Fruit fly (Drosophila melanogaster) whole organism, embryonic: ENCODE data around the gene CG7810.

ENCODE experiments used
- Antp ChIP-seq: fragments of 200-800 bp; sonication (Bioruptor generic); optimal IDR thresholded peaks from 3 replicates; lab custom pipeline; 2016; ENCODE audit warnings: missing biosample characterization, missing genetic modification characterization
- Atf6 ChIP-seq: fragments of 200-800 bp; sonication (Bioruptor generic); IDR thresholded peaks from 2 replicates; pipeline ENCODE4 v1.3.6; 2022; ENCODE audit warnings: missing biosample characterization, missing genetic modification characterization
- CG10654 ChIP-seq: fragments of 200-800 bp; sonication (Bioruptor generic); optimal IDR thresholded peaks from 2 replicates; lab custom pipeline; 2016; ENCODE audit warnings: missing biosample characterization, missing genetic modification characterization
- CG12071 ChIP-seq: fragments of 200-800 bp; sonication (Bioruptor generic); optimal IDR thresholded peaks from 3 replicates; lab custom pipeline; 2018; ENCODE audit warnings: missing biosample characterization, mild to moderate bottlenecking, missing genetic modification characterization
- CG12155 ChIP-seq: fragments of 200-800 bp; sonication (Bioruptor generic); optimal IDR thresholded peaks from 3 replicates; lab custom pipeline; 2016; ENCODE audit warnings: missing biosample characterization, missing genetic modification characterization
- CG12659 ChIP-seq: fragments of 200-800 bp; sonication (Bioruptor generic); optimal IDR thresholded peaks from 3 replicates; lab custom pipeline; 2017; ENCODE audit warnings: mild to moderate bottlenecking, missing biosample characterization, missing genetic modification reagents, missing genetic modification characterization
- CG13296 ChIP-seq: fragments of 200-800 bp; sonication (Bioruptor generic); optimal IDR thresholded peaks from 3 replicates; lab custom pipeline; 2018; ENCODE audit warnings: missing biosample characterization, mild to moderate bottlenecking, missing genetic modification characterization
- CG13424 ChIP-seq: fragments of 200-800 bp; sonication (Bioruptor generic); optimal IDR thresholded peaks from 2 replicates; lab custom pipeline; 2019; ENCODE audit warnings: missing biosample characterization, mild to moderate bottlenecking, missing genetic modification characterization, moderate library complexity
- CG16815 ChIP-seq: fragments of 200-800 bp; sonication (Bioruptor generic); optimal IDR thresholded peaks from 3 replicates; lab custom pipeline; 2017; ENCODE audit warnings: missing biosample characterization, mild to moderate bottlenecking, missing genetic modification characterization
- CG18262 ChIP-seq: fragments of 200-800 bp; optimal IDR thresholded peaks from 3 replicates; lab custom pipeline; 2019; ENCODE audit warnings: missing biosample characterization, mild to moderate bottlenecking, missing genetic modification characterization, moderate library complexity
- CG18599 ChIP-seq: fragments of 200-800 bp; sonication (Bioruptor generic); optimal IDR thresholded peaks from 3 replicates; lab custom pipeline; 2017; ENCODE audit warnings: missing biosample characterization, missing genetic modification characterization, mild to moderate bottlenecking, moderate library complexity, missing genetic modification reagents
- CG18619 ChIP-seq: fragments of 200-800 bp; sonication (Bioruptor generic); optimal IDR thresholded peaks from 3 replicates; lab custom pipeline; 2017; ENCODE audit warnings: missing biosample characterization, mild to moderate bottlenecking, missing genetic modification characterization
- CG18764 ChIP-seq: fragments of 200-800 bp; sonication (Bioruptor generic); optimal IDR thresholded peaks from 3 replicates; lab custom pipeline; 2016; ENCODE audit warnings: missing biosample characterization, missing genetic modification characterization
- CG2202 ChIP-seq: fragments of 200-800 bp; sonication (Bioruptor generic); optimal IDR thresholded peaks from 2 replicates; lab custom pipeline; 2018; ENCODE audit warnings: missing biosample characterization, mild to moderate bottlenecking, missing genetic modification characterization
- CG2678 ChIP-seq: fragments of 200-800 bp; sonication (Bioruptor generic); optimal IDR thresholded peaks from 3 replicates; lab custom pipeline; 2019; ENCODE audit warnings: missing biosample characterization, mild to moderate bottlenecking, missing genetic modification characterization, moderate library complexity
- CG31365 ChIP-seq: fragments of 200-800 bp; sonication (Bioruptor generic); optimal IDR thresholded peaks from 2 replicates; lab custom pipeline; 2018; ENCODE audit warnings: missing biosample characterization, mild to moderate bottlenecking, missing genetic modification characterization
- CG31388 ChIP-seq: fragments of 200-800 bp; sonication (Bioruptor generic); optimal IDR thresholded peaks from 2 replicates; lab custom pipeline; 2016; ENCODE audit warnings: missing biosample characterization, missing genetic modification characterization
- CG32767 ChIP-seq: fragments of 200-800 bp; sonication (Bioruptor generic); IDR thresholded peaks from 2 replicates; pipeline ENCODE4 v1.3.6; 2022; ENCODE audit warnings: missing biosample characterization, missing genetic modification characterization
- CG3407 ChIP-seq: fragments of 200-800 bp; sonication (Bioruptor generic); optimal IDR thresholded peaks from 2 replicates; lab custom pipeline; 2018; ENCODE audit warnings: missing biosample characterization, mild to moderate bottlenecking, missing genetic modification characterization
- CG5953 ChIP-seq: fragments of 200-800 bp; sonication (Bioruptor generic); IDR thresholded peaks from 2 replicates; pipeline ENCODE4 v1.3.6; 2022; ENCODE audit warnings: missing biosample characterization, missing genetic modification characterization
- CG6175 ChIP-seq: fragments of 200-800 bp; sonication (Bioruptor generic); IDR thresholded peaks from 3 replicates; pipeline ENCODE4 v1.3.6; 2022; ENCODE audit warnings: missing biosample characterization, missing genetic modification characterization
- CG6272 ChIP-seq: fragments of 200-800 bp; sonication (Bioruptor generic); IDR thresholded peaks from 2 replicates; pipeline ENCODE4 v1.3.6; 2022; ENCODE audit warnings: missing biosample characterization, missing genetic modification characterization
- CG7928 ChIP-seq: fragments of 200-800 bp; sonication (Bioruptor generic); optimal IDR thresholded peaks from 2 replicates; lab custom pipeline; 2017; ENCODE audit warnings: missing biosample characterization, mild to moderate bottlenecking, missing genetic modification characterization
- CG9609 ChIP-seq: fragments of 200-800 bp; sonication (Bioruptor generic); optimal IDR thresholded peaks from 3 replicates; lab custom pipeline; 2016; ENCODE audit warnings: missing biosample characterization, missing genetic modification characterization
- Camta ChIP-seq: fragments of 200-800 bp; sonication (Bioruptor generic); optimal IDR thresholded peaks from 2 replicates; lab custom pipeline; 2016; ENCODE audit warnings: missing biosample characterization, missing genetic modification characterization
- D19A ChIP-seq: fragments of 200-800 bp; optimal IDR thresholded peaks from 3 replicates; lab custom pipeline; 2019; ENCODE audit warnings: missing biosample characterization, mild to moderate bottlenecking, missing genetic modification characterization, moderate library complexity
- D19B ChIP-seq: fragments of 200-800 bp; sonication (Bioruptor generic); optimal IDR thresholded peaks from 2 replicates; lab custom pipeline; 2017; ENCODE audit warnings: missing biosample characterization, mild to moderate bottlenecking, missing genetic modification characterization
- Deaf1 ChIP-seq: fragments of 200-800 bp; optimal IDR thresholded peaks from 3 replicates; lab custom pipeline; 2019; ENCODE audit warnings: missing biosample characterization, mild to moderate bottlenecking, missing genetic modification characterization, moderate library complexity
- Dref ChIP-seq: fragments of 200-800 bp; sonication (Bioruptor generic); IDR thresholded peaks from 2 replicates; pipeline ENCODE4 v1.3.6; 2022; ENCODE audit warnings: missing biosample characterization, missing genetic modification characterization
- ERR ChIP-seq: fragments of 200-800 bp; sonication (Bioruptor generic); optimal IDR thresholded peaks from 2 replicates; lab custom pipeline; 2016; ENCODE audit warnings: missing biosample characterization, missing genetic modification characterization
- Hey ChIP-seq: fragments of 200-800 bp; sonication (Bioruptor generic); optimal IDR thresholded peaks from 3 replicates; lab custom pipeline; 2018; ENCODE audit warnings: missing biosample characterization, mild to moderate bottlenecking, missing genetic modification characterization
- Lim3 ChIP-seq: fragments of 200-800 bp; sonication (Bioruptor generic); IDR thresholded peaks from 2 replicates; pipeline ENCODE4 v1.3.6; 2022; ENCODE audit warnings: missing biosample characterization, missing genetic modification characterization
- Meics ChIP-seq: fragments of 200-800 bp; sonication (Bioruptor generic); optimal IDR thresholded peaks from 2 replicates; lab custom pipeline; 2017; ENCODE audit warnings: missing biosample characterization, mild to moderate bottlenecking, missing genetic modification characterization
- NC2β ChIP-seq: fragments of 200-800 bp; sonication (Bioruptor generic); optimal IDR thresholded peaks from 2 replicates; lab custom pipeline; 2016; ENCODE audit warnings: missing biosample characterization, missing genetic modification characterization
- Oli ChIP-seq: fragments of 200-800 bp; sonication (Bioruptor generic); optimal IDR thresholded peaks from 2 replicates; lab custom pipeline; 2018; ENCODE audit warnings: missing biosample characterization, mild to moderate bottlenecking, missing genetic modification characterization, moderate library complexity
- Rx ChIP-seq: fragments of 200-800 bp; sonication (Bioruptor generic); IDR thresholded peaks from 2 replicates; pipeline ENCODE4 v1.3.6; 2022; ENCODE audit warnings: missing biosample characterization, missing genetic modification characterization
- br ChIP-seq: fragments of >200 bp; optimal IDR thresholded peaks from 2 replicates; lab custom pipeline; 2017
- btn ChIP-seq: fragments of 200-800 bp; sonication (Bioruptor generic); optimal IDR thresholded peaks from 2 replicates; lab custom pipeline; 2016; ENCODE audit warnings: missing biosample characterization, missing genetic modification characterization
- dmrt11E ChIP-seq: fragments of 200-800 bp; sonication (Bioruptor generic); optimal IDR thresholded peaks from 3 replicates; lab custom pipeline; 2018; ENCODE audit warnings: missing biosample characterization, mild to moderate bottlenecking, missing genetic modification characterization, moderate library complexity
- ham ChIP-seq: fragments of 200-800 bp; sonication (Bioruptor generic); IDR thresholded peaks from 2 replicates; pipeline ENCODE4 v1.3.6; 2022; ENCODE audit warnings: missing biosample characterization, missing genetic modification characterization
- hkb ChIP-seq, 2 experiments: fragments of 200-800 bp in 1 of 2; fragments of >200 bp in 1 of 2; sonication (Bioruptor generic) in 1 of 2; IDR thresholded peaks in 1 of 2; optimal IDR thresholded peaks in 1 of 2; 2 replicates each; pipeline versions ENCODE4 v1.3.6 to Lab custom; 2017 to 2022; ENCODE audit warnings: missing biosample characterization in 1 of 2, missing genetic modification characterization in 1 of 2
- kah ChIP-seq: fragments of 200-800 bp; sonication (Bioruptor generic); optimal IDR thresholded peaks from 2 replicates; lab custom pipeline; 2018; ENCODE audit warnings: missing biosample characterization, mild to moderate bottlenecking, missing genetic modification characterization
- mld ChIP-seq: fragments of 200-800 bp; sonication (Bioruptor generic); IDR thresholded peaks from 3 replicates; pipeline ENCODE4 v1.3.6; 2022; ENCODE audit warnings: missing biosample characterization, missing genetic modification characterization; ENCODE audit not compliant: partially characterized antibody
- nerfin-2 ChIP-seq: fragments of 200-800 bp; sonication (Bioruptor generic); IDR thresholded peaks from 2 replicates; pipeline ENCODE4 v1.3.6; 2022; ENCODE audit warnings: missing biosample characterization, missing genetic modification characterization; ENCODE audit not compliant: partially characterized antibody
- nmo ChIP-seq: fragments of 200-800 bp; sonication (Bioruptor generic); optimal IDR thresholded peaks from 2 replicates; lab custom pipeline; 2018; ENCODE audit warnings: missing biosample characterization, mild to moderate bottlenecking, missing genetic modification characterization, moderate library complexity
- slbo ChIP-seq: fragments of 200-800 bp; sonication (Bioruptor generic); IDR thresholded peaks from 2 replicates; pipeline ENCODE4 v1.3.6; 2022; ENCODE audit warnings: missing biosample characterization, missing genetic modification characterization
- slp2 ChIP-seq: fragments of 200-800 bp; sonication (Bioruptor generic); optimal IDR thresholded peaks from 2 replicates; lab custom pipeline; 2016; ENCODE audit warnings: missing biosample characterization, missing genetic modification characterization
- tgo ChIP-seq: fragments of 200-800 bp; sonication (Bioruptor generic); IDR thresholded peaks from 3 replicates; pipeline ENCODE4 v1.3.6; 2022; ENCODE audit warnings: missing biosample characterization, missing genetic modification characterization
- wor ChIP-seq: fragments of 200-800 bp; sonication (Bioruptor generic); IDR thresholded peaks from 2 replicates; pipeline ENCODE4 v1.3.6; 2022; ENCODE audit warnings: missing biosample characterization, missing genetic modification characterization

The CG7810 gene

DNA sequence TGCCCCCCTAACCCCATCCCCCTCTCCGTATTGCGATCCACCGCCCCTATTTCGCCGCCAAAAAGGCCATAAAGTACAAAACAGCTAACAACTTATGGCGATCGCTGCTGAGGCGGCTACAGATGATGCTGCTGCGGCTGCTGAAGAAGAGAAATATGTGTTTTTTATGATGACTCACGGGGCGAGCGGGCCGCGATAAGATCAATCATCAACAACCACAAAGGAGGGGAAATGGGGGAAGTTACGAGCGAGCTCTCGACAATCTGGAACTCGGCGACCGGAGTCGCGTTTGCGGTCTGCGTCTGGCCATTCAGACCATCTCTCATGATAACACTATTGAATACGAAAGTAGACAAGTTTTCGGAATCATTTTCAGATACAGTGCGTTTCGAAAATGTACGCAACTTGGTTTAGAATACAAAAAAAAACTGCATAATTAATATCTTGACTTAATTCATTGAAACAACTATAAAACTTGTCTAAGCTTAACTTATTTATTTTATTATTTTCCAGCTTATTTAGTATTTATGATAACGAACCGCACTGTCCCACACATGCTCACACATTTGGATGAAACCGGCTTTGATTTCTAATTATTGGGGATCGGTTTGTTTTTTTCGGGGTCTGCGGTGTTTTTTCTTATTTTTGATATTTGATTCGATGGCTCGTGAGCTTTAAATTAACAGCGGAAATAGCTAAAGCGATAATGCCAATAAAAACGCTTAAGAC lies 18.7 kb downstream of the CG7810 start (continued):
- TF ChIP-seq CG31388 (GFP tag; lab: Kevin White, UChicago) (peak; percentile 76), CG5953 (GFP tag; lab: Robert Waterston, UW) (peak; percentile 94), btn (GFP tag; lab: Kevin White, UChicago) (peak; percentile 84), CG18619 (peak; percentile 94), dmrt11E (tag; lab: Kevin White, UChicago) (peak; percentile 96), Hey (tag; lab: Kevin White, UChicago) (peak; percentile 80), CG18764 (GFP tag; lab: Kevin White, UChicago) (peak; percentile 91), mld (GFP tag; lab: Robert Waterston, UW) (no peak), Camta (GFP tag; lab: Kevin White, UChicago) (peak; percentile 92), tgo (GFP tag; lab: Robert Waterston, UW) (peak; percentile 97), CG13424 (tag; lab: Kevin White, UChicago) (peak; percentile 97), ham (GFP tag; lab: Robert Waterston, UW) (peak; percentile 85), Oli (tag; lab: Kevin White, UChicago) (peak; percentile 97), CG18262 (tag; lab: Kevin White, UChicago) (peak; percentile 97), D19B (GFP tag; lab: Kevin White, UChicago) (peak; percentile 83), Lim3 (peak; percentile 90), CG3407 (GFP tag; lab: Kevin White, UChicago) (peak; percentile 90), Dref (no peak; the same call in 1 of the 2 replicates), NC2β (peak; percentile 90), CG6272 (peak; percentile 93), ERR (GFP tag; lab: Kevin White, UChicago) (peak; percentile 79), CG10654 (GFP tag; lab: Kevin White, UChicago) (peak; percentile 90), CG31365 (peak; percentile 86), kah (GFP tag; lab: Kevin White, UChicago) (peak; percentile 91), br (lab: Kevin White, UChicago) (no peak), D19A (tag; lab: Kevin White, UChicago) (peak; percentile 95), CG12155 (peak; percentile 90), Deaf1 (tag; lab: Kevin White, UChicago) (peak; percentile 83), Antp (GFP tag; lab: Kevin White, UChicago) (peak; percentile 90), CG9609 (GFP tag; lab: Kevin White, UChicago) (peak; percentile 85), Rx (GFP tag; lab: Robert Waterston, UW) (peak; percentile 91), CG12071 (GFP tag; lab: Kevin White, UChicago) (peak; percentile 93), nerfin-2 (GFP tag; lab: Robert Waterston, UW) (no peak), slp2 (GFP tag; lab: Kevin White, UChicago) (peak; percentile 92), CG16815 (peak; percentile 86), nmo (GFP tag; lab: Kevin White, UChicago) (peak; percentile 96), hkb (optimal IDR thresholded peaks at IDR 0.05; lab: Kevin White, UChicago) (no peak), hkb (GFP tag; IDR thresholded peaks at IDR 0.05; lab: Robert Waterston, UW) (peak; percentile 98), CG2678 (tag; lab: Kevin White, UChicago) (peak; percentile 99), CG13296 (GFP tag; lab: Kevin White, UChicago) (peak; percentile 97), CG18599 (GFP tag; lab: Kevin White, UChicago) (peak; percentile 97), CG12659 (peak; percentile 97), Atf6 (GFP tag; lab: Robert Waterston, UW) (peak; percentile 97), Meics (peak; percentile 96), wor (GFP tag; lab: Robert Waterston, UW) (peak; percentile 94), CG32767 (GFP tag; lab: Robert Waterston, UW) (peak; percentile 94), CG7928 (GFP tag; lab: Kevin White, UChicago) (peak; percentile 76), slbo (GFP tag; lab: Robert Waterston, UW) (peak; percentile 98), CG6175 (GFP tag; lab: Robert Waterston, UW) (peak; percentile 92), CG2202 (tag; lab: Kevin White, UChicago) (peak; percentile 95)
